Worm (Caenorhabditis elegans): ENCODE data around the gene ztf-13.

Gene ztf-13

ce11 chrX:3089894-3090414 is 12.0 kb downstream of the ztf-13 start (continued):
- TF ChIP-seq nhr-20 (tag; optimal IDR thresholded peaks at IDR 0.05) = peak; percentile 62
- TF ChIP-seq snpc-4 (tag; optimal IDR thresholded peaks at IDR 0.05) = no peak
- TF ChIP-seq nhr-71 (tag; optimal IDR thresholded peaks at IDR 0.05) = peak; percentile 61
- TF ChIP-seq ama-1 (optimal IDR thresholded peaks at IDR 0.05) = no peak
- peak; percentile 38 for TF ChIP-seq unc-130 (tag; optimal IDR thresholded peaks at IDR 0.05)
- TF ChIP-seq lin-14 (GFP tag; optimal IDR thresholded peaks at IDR 0.05) = peak; percentile 90
- peak in 1 of 2 experiments; percentile 52 for TF ChIP-seq lin-35 (GFP tag; optimal IDR thresholded peaks at IDR 0.05)
- peak; percentile 66 for TF ChIP-seq snu-23 (GFP tag; optimal IDR thresholded peaks at IDR 0.05)
- TF ChIP-seq nhr-84 (tag; optimal IDR thresholded peaks at IDR 0.05) = no peak
- TF ChIP-seq lin-39 (tag; optimal IDR thresholded peaks at IDR 0.05) = no peak
- TF ChIP-seq ceh-88 (GFP tag; IDR thresholded peaks at IDR 0.05) = peak; percentile 31; the same call in 1 of the 2 replicates
- peak; percentile 40 for TF ChIP-seq swsn-7 (tag; optimal IDR thresholded peaks at IDR 0.05)
- TF ChIP-seq efl-1 (optimal IDR thresholded peaks at IDR 0.05) = peak; percentile 4 to 11
- peak in 1 of 2 experiments; percentile 92 for TF ChIP-seq efl-1 (GFP tag; optimal IDR thresholded peaks at IDR 0.05 in 1 of 2)
- TF ChIP-seq fkh-10 (GFP tag; optimal IDR thresholded peaks at IDR 0.05) = peak; percentile 34
- TF ChIP-seq vab-15 (tag; optimal IDR thresholded peaks at IDR 0.05) = no peak
- TF ChIP-seq egl-27 (tag; optimal IDR thresholded peaks at IDR 0.05) = no peak
- peak; percentile 68 for TF ChIP-seq aha-1 (tag; optimal IDR thresholded peaks at IDR 0.05)
- TF ChIP-seq hlh-17 (GFP tag; optimal IDR thresholded peaks at IDR 0.05; ENCODE audit: borderline replicate concordance) = no peak
- no peak for TF ChIP-seq nhr-237 (tag; optimal IDR thresholded peaks at IDR 0.05)
- TF ChIP-seq ceh-8 (GFP tag; optimal IDR thresholded peaks at IDR 0.05) = no peak
- no peak for TF ChIP-seq mab-9 (GFP tag; IDR thresholded peaks at IDR 0.05)
- no peak for TF ChIP-seq nhr-77 (tag; optimal IDR thresholded peaks at IDR 0.05)
- TF ChIP-seq zag-1 (tag; optimal IDR thresholded peaks at IDR 0.05) = no peak
- TF ChIP-seq ceh-63 (GFP tag; optimal IDR thresholded peaks at IDR 0.05) = peak; percentile 36
- peak; percentile 24 for TF ChIP-seq pag-3 (tag; optimal IDR thresholded peaks at IDR 0.05; ENCODE audit: borderline replicate concordance, insufficient read depth)
- peak; percentile 35 for TF ChIP-seq nhr-90 (tag; optimal IDR thresholded peaks at IDR 0.05; ENCODE audit: poor library complexity)
- TF ChIP-seq Y116A8C.19 (tag; optimal IDR thresholded peaks at IDR 0.05; ENCODE audit: borderline replicate concordance) = no peak
- TF ChIP-seq mdl-1 (tag; optimal IDR thresholded peaks at IDR 0.05) = peak in 1 of 2 experiments; percentile 57
- peak; percentile 34 for TF ChIP-seq skn-1 (tag; optimal IDR thresholded peaks at IDR 0.05)
- no peak for TF ChIP-seq sptf-1 (tag; optimal IDR thresholded peaks at IDR 0.05)
- TF ChIP-seq nhr-12 (tag; optimal IDR thresholded peaks at IDR 0.05) = no peak
- TF ChIP-seq grh-1 (GFP tag; IDR thresholded peaks at IDR 0.05) = no peak
- TF ChIP-seq ceh-90 (tag; optimal IDR thresholded peaks at IDR 0.05) = no peak
- TF ChIP-seq zip-4 (GFP tag; optimal IDR thresholded peaks at IDR 0.05) = no peak

- TF ChIP-seq blmp-1 (tag; optimal IDR thresholded peaks at IDR 0.05) (peak; percentile 54), efl-1 (optimal IDR thresholded peaks at IDR 0.05) (no peak), efl-1 (GFP tag; optimal IDR thresholded peaks at IDR 0.05 in 1 of 2) (peak in 1 of 2 experiments; percentile 91), dpl-1 (GFP tag; optimal IDR thresholded peaks at IDR 0.05) (peak in 1 of 3 experiments; percentile 10), ets-5 (GFP tag; IDR thresholded peaks at IDR 0.05) (no peak)
Measured at ce11 chrX:3089423-3089822, 12.6 kb downstream of the ztf-13 start, which contains the start of gene pccb-1. pccb-1 (plus strand) TSS chrX:3089549.

ce11 chrX:3087647-3088046 is 14.3 kb downstream of the ztf-13 start:
- TF ChIP-seq efl-1 (optimal IDR thresholded peaks at IDR 0.05) = no peak
- peak in 1 of 2 experiments; percentile 60 for TF ChIP-seq efl-1 (GFP tag; optimal IDR thresholded peaks at IDR 0.05 in 1 of 2)
- no peak for TF ChIP-seq jun-1 (tag; optimal IDR thresholded peaks at IDR 0.05)
